Fruit fly (Drosophila melanogaster): ENCODE data around the gene grp.

The grp gene

dm6 chr2L:16683958-16684877, 4.4 kb downstream of the grp start, which contains the start of gene CG31807 (continued):
- TF ChIP-seq Tbp (GFP tag; optimal IDR thresholded peaks at IDR 0.05) (no peak), sna (GFP tag; IDR thresholded peaks at IDR 0.05; ENCODE audit: partially characterized antibody) (no peak), Bdp1 (GFP tag; optimal IDR thresholded peaks at IDR 0.05) (peak; percentile 12), en (GFP tag; optimal IDR thresholded peaks at IDR 0.05) (no peak), tll (GFP tag; optimal IDR thresholded peaks at IDR 0.05) (no peak), pnt (GFP tag; optimal IDR thresholded peaks at IDR 0.05) (peak; percentile 5), cato (GFP tag; optimal IDR thresholded peaks at IDR 0.05; ENCODE audit: borderline replicate concordance) (no peak), Mrtf (GFP tag; IDR thresholded peaks at IDR 0.05) (no peak; the same call in 1 of the 3 replicates), CG10543 (GFP tag; optimal IDR thresholded peaks at IDR 0.05) (peak; percentile 38), maf-S (GFP tag; optimal IDR thresholded peaks at IDR 0.05) (peak; percentile 67), Dp (GFP tag; optimal IDR thresholded peaks at IDR 0.05) (no peak), ttk (GFP tag; IDR thresholded peaks at IDR 0.05) (0 out of 2 replicates have a peak, but pooled peaks have one; percentile 5), CG11504 (tag; optimal IDR thresholded peaks at IDR 0.05) (peak; percentile 87), CHES-1-like (GFP tag; optimal IDR thresholded peaks at IDR 0.05) (peak; percentile 42), CG1647 (GFP tag; optimal IDR thresholded peaks at IDR 0.05) (peak; percentile 30), CG11093 (GFP tag; IDR thresholded peaks at IDR 0.05) (no peak), da (GFP tag; optimal IDR thresholded peaks at IDR 0.05) (no peak), CG4404 (GFP tag; IDR thresholded peaks at IDR 0.05) (no peak), CG34224 (GFP tag; IDR thresholded peaks at IDR 0.05; ENCODE audit: partially characterized antibody) (no peak), gce (GFP tag; IDR thresholded peaks at IDR 0.05) (0 out of 3 replicates have a peak, but pooled peaks have one; percentile 42), sob (GFP tag; IDR thresholded peaks at IDR 0.05) (peak; percentile 39; the same call in 1 of the 2 replicates), CG17829 (tag; optimal IDR thresholded peaks at IDR 0.05) (peak; percentile 79), Jarid2 (GFP tag; optimal IDR thresholded peaks at IDR 0.05) (no peak), CG1233 (GFP tag; optimal IDR thresholded peaks at IDR 0.05) (peak; percentile 57), sr (GFP tag; IDR thresholded peaks at IDR 0.05) (no peak), Doc2 (GFP tag; IDR thresholded peaks at IDR 0.05) (no peak), Antp (GFP tag; optimal IDR thresholded peaks at IDR 0.05) (peak; percentile 52), Gug (GFP tag; IDR thresholded peaks at IDR 0.05) (peak; percentile 17; the same call in 1 of the 4 replicates), bigmax (GFP tag; optimal IDR thresholded peaks at IDR 0.05) (no peak), zfh2 (GFP tag; optimal IDR thresholded peaks at IDR 0.05) (peak; percentile 43), Nf-YB (GFP tag; optimal IDR thresholded peaks at IDR 0.05) (peak; percentile 64), lola (GFP tag; optimal IDR thresholded peaks at IDR 0.05) (peak in 1 of 3 experiments; percentile 69), Chrac-16 (GFP tag; optimal IDR thresholded peaks at IDR 0.05) (peak; percentile 39), hkb (optimal IDR thresholded peaks at IDR 0.05) (no peak), hkb (GFP tag; IDR thresholded peaks at IDR 0.05) (peak; percentile 62), toy (GFP tag; IDR thresholded peaks at IDR 0.05) (no peak), GATAe (GFP tag; conservative IDR thresholded peaks at IDR 0.05) (no peak), CG30431 (GFP tag; optimal IDR thresholded peaks at IDR 0.05) (peak; percentile 36), Med (GFP tag) (peak; percentile 91), trem (tag; optimal IDR thresholded peaks at IDR 0.05) (peak; percentile 35), CG31388 (GFP tag; optimal IDR thresholded peaks at IDR 0.05) (peak; percentile 18), Fer3 (tag; optimal IDR thresholded peaks at IDR 0.05) (peak; percentile 66), chinmo (GFP tag; IDR thresholded peaks at IDR 0.05; ENCODE audit: partially characterized antibody) (0 out of 4 replicates have a peak, but pooled peaks have one; percentile 35), dpn (GFP tag; optimal IDR thresholded peaks at IDR 0.05) (peak; percentile 47 to 65), CG3407 (GFP tag; optimal IDR thresholded peaks at IDR 0.05) (peak; percentile 75), prd (optimal IDR thresholded peaks at IDR 0.05) (no peak), prd (GFP tag; IDR thresholded peaks at IDR 0.05) (peak; percentile 27; the same call in 1 of the 3 replicates), CG11560 (tag; IDR thresholded peaks at IDR 0.05) (no peak), btn (GFP tag; optimal IDR thresholded peaks at IDR 0.05) (peak; percentile 41)
